Worm (Caenorhabditis elegans) whole organism, L2 larva: Measurements from ENCODE around the gene patr-1.

ENCODE experiments used
- C34F6.9 ChIP-seq: fragments of 150-350 bp; optimal IDR thresholded peaks from 2 replicates; lab custom pipeline; 2014; ENCODE audit warnings: missing biosample characterization, missing genetic modification characterization
- F13H6.1 ChIP-seq: sonication (generic microtip); optimal IDR thresholded peaks from 2 replicates; lab custom pipeline; 2016; ENCODE audit warnings: missing genetic modification characterization, missing compliant biosample characterization
- R02D3.7 ChIP-seq: fragments of 150-350 bp; optimal IDR thresholded peaks from 2 replicates; lab custom pipeline; 2014; ENCODE audit warnings: missing biosample characterization, missing genetic modification characterization
- aly-2 ChIP-seq: fragments of 150-350 bp; optimal IDR thresholded peaks from 2 replicates; lab custom pipeline; 2014; ENCODE audit warnings: missing biosample characterization, missing genetic modification characterization
- ceh-16 ChIP-seq: fragments of 150-350 bp; optimal IDR thresholded peaks from 2 replicates; lab custom pipeline; 2014; ENCODE audit warnings: missing biosample characterization, missing genetic modification characterization
- ceh-82 ChIP-seq: fragments of 150-350 bp; optimal IDR thresholded peaks from 2 replicates; lab custom pipeline; 2014; ENCODE audit warnings: missing biosample characterization, missing genetic modification characterization
- crh-2 ChIP-seq: sonication (generic microtip); optimal IDR thresholded peaks from 2 replicates; lab custom pipeline; 2017; ENCODE audit warnings: missing biosample characterization, missing genetic modification characterization
- dmd-4 ChIP-seq: sonication (generic microtip); optimal IDR thresholded peaks from 2 replicates; lab custom pipeline; 2017; ENCODE audit warnings: missing biosample characterization, missing genetic modification characterization
- elt-1 ChIP-seq: fragments of 150-350 bp; optimal IDR thresholded peaks from 2 replicates; lab custom pipeline; 2014; ENCODE audit warnings: missing biosample characterization, missing genetic modification characterization
- elt-3 ChIP-seq: sonication (generic microtip); optimal IDR thresholded peaks from 2 replicates; lab custom pipeline; 2017; ENCODE audit warnings: missing biosample characterization, missing genetic modification characterization
- fos-1 ChIP-seq: fragments of 150-350 bp; optimal IDR thresholded peaks from 2 replicates; lab custom pipeline; 2014; ENCODE audit warnings: missing biosample characterization, missing genetic modification characterization
- gmeb-1 ChIP-seq: fragments of 150-350 bp; optimal IDR thresholded peaks from 2 replicates; lab custom pipeline; 2014; ENCODE audit warnings: missing biosample characterization, missing genetic modification characterization
- lin-13 ChIP-seq: fragments of 150-350 bp; optimal IDR thresholded peaks from 2 replicates; lab custom pipeline; 2014; ENCODE audit warnings: missing biosample characterization, missing genetic modification reagents, missing genetic modification characterization
- lsy-2 ChIP-seq, 2 experiments: fragments of 150-350 bp in 1 of 2; sonication (generic microtip) in 1 of 2; optimal IDR thresholded peaks; 2 replicates each; lab custom pipeline; 2014 to 2017; ENCODE audit warnings: missing biosample characterization in 2 of 2, missing genetic modification characterization in 2 of 2
- mab-5 ChIP-seq: fragments of 150-350 bp; optimal IDR thresholded peaks from 2 replicates; lab custom pipeline; 2014; ENCODE audit warnings: missing biosample characterization, missing genetic modification characterization
- mbf-1 ChIP-seq: sonication (generic microtip); optimal IDR thresholded peaks from 2 replicates; lab custom pipeline; 2017; ENCODE audit warnings: missing biosample characterization, missing genetic modification characterization
- mdl-1 ChIP-seq, 2 experiments: fragments of 150-350 bp in 1 of 2; sonication (generic microtip) in 1 of 2; optimal IDR thresholded peaks; 2 replicates each; lab custom pipeline; 2017; ENCODE audit warnings: missing biosample characterization in 2 of 2, missing genetic modification characterization in 2 of 2
- nhr-10 ChIP-seq: sonication (generic microtip); optimal IDR thresholded peaks from 2 replicates; lab custom pipeline; 2017; ENCODE audit warnings: missing biosample characterization, missing genetic modification characterization
- nhr-11 ChIP-seq: fragments of 150-350 bp; optimal IDR thresholded peaks from 2 replicates; lab custom pipeline; 2014; ENCODE audit warnings: missing biosample characterization, missing genetic modification characterization
- nhr-12 ChIP-seq: fragments of 150-350 bp; optimal IDR thresholded peaks from 2 replicates; lab custom pipeline; 2014; ENCODE audit warnings: missing biosample characterization, missing genetic modification characterization
- nhr-129 ChIP-seq: fragments of 150-350 bp; optimal IDR thresholded peaks from 2 replicates; lab custom pipeline; 2014; ENCODE audit warnings: missing biosample characterization, missing genetic modification characterization
- nhr-21 ChIP-seq: fragments of 150-350 bp; optimal IDR thresholded peaks from 2 replicates; lab custom pipeline; 2014; ENCODE audit warnings: missing biosample characterization, missing genetic modification characterization
- nhr-6 ChIP-seq: fragments of 150-350 bp; optimal IDR thresholded peaks from 2 replicates; lab custom pipeline; 2014; ENCODE audit warnings: missing biosample characterization, missing genetic modification characterization
- sem-4 ChIP-seq: fragments of 150-350 bp; optimal IDR thresholded peaks from 2 replicates; lab custom pipeline; 2014; ENCODE audit warnings: missing biosample characterization, missing genetic modification reagents, missing genetic modification characterization
- sma-3 ChIP-seq: sonication (generic microtip); optimal IDR thresholded peaks from 2 replicates; lab custom pipeline; 2016; ENCODE audit warnings: missing genetic modification reagents, missing genetic modification characterization, missing compliant biosample characterization
- sma-9 ChIP-seq, 2 experiments: fragments of 150-350 bp in 1 of 2; sonication (generic microtip) in 1 of 2; optimal IDR thresholded peaks; 2 replicates each; lab custom pipeline; 2014 to 2016; ENCODE audit warnings: missing genetic modification characterization in 2 of 2, mild to moderate bottlenecking in 1 of 2, missing biosample characterization in 1 of 2, missing compliant biosample characterization in 1 of 2, missing genetic modification reagents in 1 of 2, moderate library complexity in 1 of 2
- snpc-4 ChIP-seq: fragments of 150-350 bp; optimal IDR thresholded peaks from 2 replicates; lab custom pipeline; 2014; ENCODE audit warnings: missing biosample characterization, missing genetic modification characterization
- unc-62 ChIP-seq: fragments of 150-350 bp; optimal IDR thresholded peaks from 2 replicates; lab custom pipeline; 2014; ENCODE audit warnings: missing biosample characterization, missing genetic modification reagents, missing genetic modification characterization
- zag-1 ChIP-seq: fragments of 150-350 bp; optimal IDR thresholded peaks from 2 replicates; lab custom pipeline; 2014; ENCODE audit warnings: missing biosample characterization, missing genetic modification characterization
- ztf-11 ChIP-seq: sonication (generic microtip); optimal IDR thresholded peaks from 2 replicates; lab custom pipeline; 2017; ENCODE audit warnings: missing biosample characterization, missing genetic modification characterization

Gene patr-1

ce11 chrII:11802451-11802850 is 24.7 kb upstream of the patr-1 start, which contains the start of gene F43G6.17:
F43G6.17 (plus strand) TSS chrII:11802751.
- TF ChIP-seq nhr-129 (tag; lab: Kevin White, UChicago): no peak
- no peak for TF ChIP-seq C34F6.9 (tag; lab: Kevin White, UChicago)
- no peak for TF ChIP-seq lsy-2 (tag; optimal IDR thresholded peaks at IDR 0.05; lab: Kevin White, UChicago)
- no peak for TF ChIP-seq mdl-1 (tag; optimal IDR thresholded peaks at IDR 0.05; lab: Kevin White, UChicago)
- no peak for TF ChIP-seq nhr-6 (tag; lab: Kevin White, UChicago)
- no peak for TF ChIP-seq sma-3 (GFP tag; lab: Kevin White, UChicago)
- TF ChIP-seq, all 48 proteins: peak for 0

DNA sequence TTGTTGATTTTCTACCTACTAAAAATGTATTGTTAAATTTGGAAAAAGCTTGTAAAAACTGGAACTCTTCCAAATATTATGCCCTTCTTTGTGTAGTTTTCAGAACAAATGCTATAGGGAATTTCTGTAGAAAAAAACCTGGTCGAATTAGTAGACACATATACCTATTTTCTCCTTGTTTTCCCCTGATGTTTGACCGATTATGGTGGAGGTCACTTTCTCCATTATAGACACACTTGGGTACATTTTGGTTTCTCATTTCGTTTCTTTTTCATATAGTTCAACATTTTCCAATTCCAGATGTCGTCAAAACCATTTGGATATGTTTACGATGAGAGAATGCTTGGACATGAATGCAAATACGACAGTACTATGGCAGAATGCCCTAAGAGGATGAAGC is 21.0 kb upstream of the patr-1 start, which contains the start of gene hda-5:
Gene hda-5 (plus strand): TSS at position 301 of the 400 bp plus-strand sequence.
- TF ChIP-seq mab-5 (tag; lab: Kevin White, UChicago) (no peak), ztf-11 (no peak), crh-2 (tag; lab: Kevin White, UChicago) (no peak), gmeb-1 (no peak), snpc-4 (no peak), sma-9 (GFP tag; optimal IDR thresholded peaks at IDR 0.05; lab: Kevin White, UChicago) (no peak), sma-9 (tag; optimal IDR thresholded peaks at IDR 0.05; lab: Kevin White, UChicago) (no peak), sem-4 (tag; lab: Kevin White, UChicago) (no peak), ceh-82 (tag; lab: Kevin White, UChicago) (no peak), elt-3 (no peak), elt-1 (tag; lab: Kevin White, UChicago) (no peak), nhr-21 (tag; lab: Kevin White, UChicago) (no peak), sma-3 (GFP tag; lab: Kevin White, UChicago) (no peak), C34F6.9 (tag; lab: Kevin White, UChicago) (no peak), dmd-4 (tag; lab: Kevin White, UChicago) (no peak), fos-1 (tag; lab: Kevin White, UChicago) (no peak)
- TF ChIP-seq, all 48 proteins: peak for 0

DNA sequence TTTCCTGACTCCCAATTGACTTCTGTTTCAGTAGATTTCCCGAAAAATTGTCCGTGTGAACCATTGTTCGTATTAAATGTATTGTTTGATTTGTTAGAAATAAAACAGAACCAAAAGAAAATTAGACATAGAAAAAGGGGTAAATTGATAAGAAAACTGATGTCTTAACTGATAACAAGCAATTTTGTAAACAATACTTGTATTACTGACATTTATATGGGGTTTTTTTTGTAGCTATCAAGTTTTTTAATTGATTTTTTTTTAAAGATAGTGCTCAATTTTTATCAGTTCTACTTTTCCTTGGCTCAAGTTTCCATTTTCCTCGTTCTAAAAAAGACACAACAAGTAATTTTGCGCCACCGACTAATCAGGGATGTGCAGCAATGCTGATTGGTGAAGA is 19.5 kb upstream of the patr-1 start:
- no peak for TF ChIP-seq F13H6.1 (tag; lab: Kevin White, UChicago)
- TF ChIP-seq fos-1 (tag; lab: Kevin White, UChicago): peak; percentile 17

ce11 chrII:11794392-11794791 is 16.6 kb upstream of the patr-1 start:
- TF ChIP-seq lin-13 (GFP tag; lab: Kevin White, UChicago) (no peak), ceh-16 (tag; lab: Kevin White, UChicago) (peak; percentile 54), nhr-6 (tag; lab: Kevin White, UChicago) (no peak), mdl-1 (tag; optimal IDR thresholded peaks at IDR 0.05; lab: Kevin White, UChicago) (no peak)
- TF ChIP-seq, all 48 proteins: peak for 1

ce11 chrII:11790458-11790857 is 12.7 kb upstream of the patr-1 start, which contains the start of gene F43G6.4:
F43G6.4 (plus strand) TSS chrII:11790758.
- TF ChIP-seq F13H6.1 (tag; lab: Kevin White, UChicago) (no peak), nhr-6 (tag; lab: Kevin White, UChicago) (no peak), elt-1 (tag; lab: Kevin White, UChicago) (no peak), nhr-11 (no peak), aly-2 (tag; lab: Kevin White, UChicago) (no peak), R02D3.7 (tag; lab: Kevin White, UChicago) (no peak), fos-1 (tag; lab: Kevin White, UChicago) (no peak), zag-1 (no peak), unc-62 (GFP tag; lab: Kevin White, UChicago) (no peak), mbf-1 (no peak), nhr-10 (tag; lab: Kevin White, UChicago) (no peak), sma-9 (GFP tag; optimal IDR thresholded peaks at IDR 0.05; lab: Kevin White, UChicago) (no peak), sma-9 (tag; optimal IDR thresholded peaks at IDR 0.05; lab: Kevin White, UChicago) (no peak), nhr-12 (tag; lab: Kevin White, UChicago) (no peak)

DNA sequence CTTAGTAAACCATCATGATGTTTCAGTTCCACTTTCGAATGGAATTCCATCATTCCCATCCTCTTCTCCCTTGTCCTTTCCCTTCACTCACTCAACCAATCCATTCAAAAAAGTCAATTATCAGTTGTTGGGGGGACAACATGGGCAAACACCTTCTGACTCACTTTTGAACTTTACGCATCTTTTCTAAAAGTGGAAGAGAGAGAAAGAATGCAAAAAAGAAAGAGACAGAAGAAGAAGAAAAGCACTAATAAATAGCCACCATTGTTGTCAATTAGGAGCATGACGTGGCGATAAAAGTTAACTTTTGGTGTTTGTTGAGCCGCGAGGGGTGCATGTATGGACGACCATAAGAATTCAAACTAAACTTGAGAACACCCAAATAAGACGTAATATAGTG is 10.3 kb upstream of the patr-1 start:
- no peak for TF ChIP-seq dmd-4 (tag; lab: Kevin White, UChicago)
- TF ChIP-seq C34F6.9 (tag; lab: Kevin White, UChicago): no peak
- TF ChIP-seq nhr-129 (tag; lab: Kevin White, UChicago): no peak
- TF ChIP-seq sma-3 (GFP tag; lab: Kevin White, UChicago): no peak
